Worm (Caenorhabditis elegans) whole organism, midembryonic: ENCODE results near the gene srd-63.

Experiments
- med-1 ChIP-seq: sonication (generic microtip); optimal IDR thresholded peaks from 2 replicates; lab custom pipeline; 2017; ENCODE audit warnings: missing genetic modification characterization, mild to moderate bottlenecking, missing compliant biosample characterization, antibody characterized with exemption, missing genetic modification reagents; ENCODE audit not compliant: insufficient read depth
- ref-1 ChIP-seq: fragments of 200-800 bp; sonication (Bioruptor generic); conservative IDR thresholded peaks from 2 replicates; pipeline ENCODE4 v1.3.6; 2022; ENCODE audit warnings: missing genetic modification reagents, missing genetic modification characterization, missing compliant biosample characterization
- tab-1 ChIP-seq: fragments of 200-800 bp; sonication (Bioruptor generic); IDR thresholded peaks from 2 replicates; pipeline ENCODE4 v1.3.6; 2022; ENCODE audit warnings: missing genetic modification characterization, missing compliant biosample characterization

- TF ChIP-seq tab-1 (GFP tag; lab: Robert Waterston, UW) (no peak), med-1 (no peak), ref-1 (GFP tag; lab: Robert Waterston, UW) (no peak)
Observed at ce11 chrV:16367575-16367974, 26.1 kb downstream of the srd-63 start, which contains the start of gene W08G11.3.
